Fruit fly (Drosophila melanogaster) whole organism, embryonic: Measurements from ENCODE around the gene Atox1.
A peak's percentile ranks its signal among the peaks of the same experiment; 100 is the strongest.

Experiments used
- Ada2b ChIP-seq: fragments of 200-800 bp; sonication (Bioruptor generic); IDR thresholded peaks from 2 replicates; pipeline ENCODE4 v1.3.6; 2022; ENCODE audit warnings: missing biosample characterization, missing genetic modification characterization
- Awh ChIP-seq: fragments of 200-800 bp; sonication (Bioruptor generic); IDR thresholded peaks from 2 replicates; pipeline ENCODE4, ENCODE4 v1.3.6; 2022; ENCODE audit warnings: missing biosample characterization, missing genetic modification characterization
- BtbVII ChIP-seq: fragments of 200-800 bp; sonication (Bioruptor generic); optimal IDR thresholded peaks from 3 replicates; lab custom pipeline; 2017; ENCODE audit warnings: missing biosample characterization, mild to moderate bottlenecking, missing genetic modification characterization
- CG10959 ChIP-seq: fragments of 200-800 bp; sonication (Bioruptor generic); IDR thresholded peaks from 2 replicates; pipeline ENCODE4 v1.3.6; 2022; ENCODE audit warnings: missing biosample characterization, missing genetic modification characterization
- CG11504 ChIP-seq: fragments of 200-800 bp; sonication (Bioruptor generic); optimal IDR thresholded peaks from 3 replicates; lab custom pipeline; 2019; ENCODE audit warnings: missing biosample characterization, mild to moderate bottlenecking, missing genetic modification characterization, moderate library complexity
- CG12236 ChIP-seq: fragments of 200-800 bp; sonication (Bioruptor generic); optimal IDR thresholded peaks from 2 replicates; lab custom pipeline; 2016; ENCODE audit warnings: missing biosample characterization, missing genetic modification characterization
- CG12299 ChIP-seq: fragments of 200-800 bp; sonication (Bioruptor generic); optimal IDR thresholded peaks from 2 replicates; lab custom pipeline; 2018; ENCODE audit warnings: missing biosample characterization, mild to moderate bottlenecking, missing genetic modification characterization
- CG12659 ChIP-seq: fragments of 200-800 bp; sonication (Bioruptor generic); optimal IDR thresholded peaks from 3 replicates; lab custom pipeline; 2017; ENCODE audit warnings: mild to moderate bottlenecking, missing biosample characterization, missing genetic modification reagents, missing genetic modification characterization
- CG14014 ChIP-seq: fragments of 200-800 bp; sonication (Bioruptor generic); IDR thresholded peaks from 2 replicates; pipeline ENCODE4 v1.3.6; 2022; ENCODE audit warnings: missing biosample characterization, missing genetic modification characterization
- CG18011 ChIP-seq: fragments of 200-800 bp; sonication (Bioruptor generic); optimal IDR thresholded peaks from 2 replicates; lab custom pipeline; 2017; ENCODE audit warnings: missing biosample characterization, missing genetic modification characterization, mild to moderate bottlenecking, moderate library complexity, missing genotype
- CG31224 ChIP-seq: fragments of 200-800 bp; sonication (Bioruptor generic); IDR thresholded peaks from 2 replicates; pipeline ENCODE4 v1.3.6; 2022; ENCODE audit warnings: missing biosample characterization, missing genetic modification characterization
- CG4707 ChIP-seq: fragments of 200-800 bp; sonication (Bioruptor generic); optimal IDR thresholded peaks from 2 replicates; lab custom pipeline; 2018; ENCODE audit warnings: missing biosample characterization, mild to moderate bottlenecking, missing genetic modification characterization, moderate library complexity
- CG5953 ChIP-seq: fragments of 200-800 bp; sonication (Bioruptor generic); IDR thresholded peaks from 2 replicates; pipeline ENCODE4 v1.3.6; 2022; ENCODE audit warnings: missing biosample characterization, missing genetic modification characterization
- CG6765 ChIP-seq: fragments of 200-800 bp; sonication (Bioruptor generic); optimal IDR thresholded peaks from 3 replicates; lab custom pipeline; 2017; ENCODE audit warnings: missing biosample characterization, mild to moderate bottlenecking, missing genetic modification characterization
- CG7372 ChIP-seq: fragments of 200-800 bp; sonication (Bioruptor generic); IDR thresholded peaks from 2 replicates; pipeline ENCODE4 v1.3.6; 2022; ENCODE audit warnings: missing biosample characterization, missing genetic modification characterization
- CG7839 ChIP-seq: fragments of 200-800 bp; sonication (Bioruptor generic); optimal IDR thresholded peaks from 3 replicates; lab custom pipeline; 2018; ENCODE audit warnings: missing biosample characterization, mild to moderate bottlenecking, missing genetic modification characterization, moderate library complexity
- CG8290 ChIP-seq, 3 experiments: fragments of 200-800 bp; sonication (Bioruptor generic); optimal IDR thresholded peaks; 2 replicates each; lab custom pipeline; 2016 to 2019; ENCODE audit warnings: missing biosample characterization in 3 of 3, missing genetic modification characterization in 3 of 3, mild to moderate bottlenecking in 2 of 3, moderate library complexity in 1 of 3
- CG9932 ChIP-seq: fragments of 200-800 bp; sonication (Bioruptor generic); IDR thresholded peaks from 2 replicates; pipeline ENCODE4 v1.3.6; 2022; ENCODE audit warnings: missing biosample characterization, missing genetic modification characterization
- HLHmδ ChIP-seq: fragments of 200-800 bp; sonication (Bioruptor generic); optimal IDR thresholded peaks from 2 replicates; lab custom pipeline; 2018; ENCODE audit warnings: missing biosample characterization, mild to moderate bottlenecking, missing genetic modification characterization, moderate library complexity
- Hand ChIP-seq: fragments of 200-800 bp; sonication (Bioruptor generic); optimal IDR thresholded peaks from 2 replicates; lab custom pipeline; 2017; ENCODE audit warnings: mild to moderate bottlenecking, missing biosample characterization, missing genetic modification reagents, missing genetic modification characterization
- Hey ChIP-seq: fragments of 200-800 bp; sonication (Bioruptor generic); optimal IDR thresholded peaks from 3 replicates; lab custom pipeline; 2018; ENCODE audit warnings: missing biosample characterization, mild to moderate bottlenecking, missing genetic modification characterization
- Hmx ChIP-seq: fragments of 200-800 bp; sonication (Bioruptor generic); optimal IDR thresholded peaks from 2 replicates; lab custom pipeline; 2016; ENCODE audit warnings: missing biosample characterization, missing genetic modification characterization
- Mad ChIP-seq: fragments of 200-800 bp; sonication (Bioruptor generic); optimal IDR thresholded peaks from 2 replicates; lab custom pipeline; 2016; ENCODE audit warnings: missing biosample characterization, missing genetic modification characterization
- Meics ChIP-seq: fragments of 200-800 bp; sonication (Bioruptor generic); optimal IDR thresholded peaks from 2 replicates; lab custom pipeline; 2017; ENCODE audit warnings: missing biosample characterization, mild to moderate bottlenecking, missing genetic modification characterization
- Myb ChIP-seq: fragments of 200-800 bp; sonication (Bioruptor generic); optimal IDR thresholded peaks from 2 replicates; lab custom pipeline; 2016; ENCODE audit warnings: missing biosample characterization, missing genetic modification characterization
- PHDP ChIP-seq: fragments of 200-800 bp; sonication (Bioruptor generic); optimal IDR thresholded peaks from 3 replicates; lab custom pipeline; 2018; ENCODE audit warnings: missing biosample characterization, mild to moderate bottlenecking, missing genetic modification characterization, moderate library complexity
- Spps ChIP-seq: fragments of 200-800 bp; sonication (Bioruptor generic); optimal IDR thresholded peaks from 2 replicates; lab custom pipeline; 2018; ENCODE audit warnings: missing biosample characterization, mild to moderate bottlenecking, missing genetic modification characterization
- Sry-δ ChIP-seq: fragments of 200-800 bp; sonication (Bioruptor generic); optimal IDR thresholded peaks from 2 replicates; lab custom pipeline; 2016; ENCODE audit warnings: missing biosample characterization, missing genetic modification characterization
- Tbp ChIP-seq: fragments of >200 bp; optimal IDR thresholded peaks from 2 replicates; lab custom pipeline; 2018; ENCODE audit warnings: missing biosample characterization, missing genetic modification characterization
- YL-1 ChIP-seq: fragments of 200-800 bp; sonication (Bioruptor generic); optimal IDR thresholded peaks from 3 replicates; lab custom pipeline; 2017; ENCODE audit warnings: missing biosample characterization, mild to moderate bottlenecking, missing genetic modification characterization
- abd-A ChIP-seq: fragments of 200-800 bp; sonication (Bioruptor generic); optimal IDR thresholded peaks from 3 replicates; lab custom pipeline; 2019; ENCODE audit warnings: missing biosample characterization, mild to moderate bottlenecking, missing genetic modification characterization, moderate library complexity
- bowl ChIP-seq: fragments of 200-800 bp; sonication (Bioruptor generic); IDR thresholded peaks from 2 replicates; pipeline ENCODE4 v1.3.6; 2022; ENCODE audit warnings: missing biosample characterization, missing genetic modification characterization
- chn ChIP-seq: fragments of 200-800 bp; sonication (Bioruptor generic); optimal IDR thresholded peaks from 2 replicates; lab custom pipeline; 2016; ENCODE audit warnings: missing biosample characterization, missing genetic modification characterization
- emc ChIP-seq: fragments of 200-800 bp; sonication (Bioruptor generic); optimal IDR thresholded peaks from 2 replicates; lab custom pipeline; 2016; ENCODE audit warnings: missing biosample characterization, missing genetic modification characterization
- en ChIP-seq: fragments of 200-800 bp; sonication (Bioruptor generic); optimal IDR thresholded peaks from 2 replicates; lab custom pipeline; 2016; ENCODE audit warnings: missing biosample characterization, missing genetic modification characterization
- ftz-f1 ChIP-seq: fragments of 200-800 bp; sonication (Bioruptor generic); optimal IDR thresholded peaks from 2 replicates; lab custom pipeline; 2016; ENCODE audit warnings: missing biosample characterization, missing genetic modification characterization
- hkb ChIP-seq, 2 experiments: fragments of 200-800 bp in 1 of 2; fragments of >200 bp in 1 of 2; sonication (Bioruptor generic) in 1 of 2; IDR thresholded peaks in 1 of 2; optimal IDR thresholded peaks in 1 of 2; 2 replicates each; pipeline versions ENCODE4 v1.3.6 to Lab custom; 2017 to 2022; ENCODE audit warnings: missing biosample characterization in 1 of 2, missing genetic modification characterization in 1 of 2
- inv ChIP-seq: fragments of 200-800 bp; sonication (Bioruptor generic); IDR thresholded peaks from 2 replicates; pipeline ENCODE4 v1.3.6; 2022; ENCODE audit warnings: missing biosample characterization, missing genetic modification characterization; ENCODE audit not compliant: partially characterized antibody
- lab ChIP-seq: fragments of 200-800 bp; sonication (Bioruptor generic); optimal IDR thresholded peaks from 3 replicates; lab custom pipeline; 2017; ENCODE audit warnings: missing biosample characterization, missing genetic modification characterization, mild to moderate bottlenecking, moderate library complexity, missing genetic modification reagents
- lola ChIP-seq, 3 experiments: fragments of >200 bp in 2 of 3; fragments of 200-800 bp in 1 of 3; sonication (Bioruptor generic) in 1 of 3; optimal IDR thresholded peaks; 2 replicates each; lab custom pipeline; 2017 to 2019; ENCODE audit warnings: missing biosample characterization in 3 of 3, missing genetic modification characterization in 3 of 3, mild to moderate bottlenecking in 1 of 3, moderate library complexity in 1 of 3
- luna ChIP-seq: fragments of 200-800 bp; sonication (Bioruptor generic); optimal IDR thresholded peaks from 2 replicates; lab custom pipeline; 2016; ENCODE audit warnings: missing biosample characterization, missing genetic modification characterization
- nom ChIP-seq: fragments of 200-800 bp; sonication (Bioruptor generic); optimal IDR thresholded peaks from 2 replicates; lab custom pipeline; 2017; ENCODE audit warnings: missing biosample characterization, missing genetic modification characterization, mild to moderate bottlenecking, moderate library complexity, missing genetic modification reagents
- pita ChIP-seq: fragments of 200-800 bp; sonication (Bioruptor generic); optimal IDR thresholded peaks from 2 replicates; lab custom pipeline; 2017; ENCODE audit warnings: missing biosample characterization, mild to moderate bottlenecking, missing genetic modification characterization
- sima ChIP-seq: fragments of 200-800 bp; sonication (Bioruptor generic); optimal IDR thresholded peaks from 2 replicates; lab custom pipeline; 2016; ENCODE audit warnings: missing biosample characterization, missing genetic modification characterization
- sob ChIP-seq: fragments of 200-800 bp; sonication (Bioruptor generic); IDR thresholded peaks from 2 replicates; pipeline ENCODE4 v1.3.6; 2022; ENCODE audit warnings: missing biosample characterization, missing genetic modification characterization
- sqz ChIP-seq: fragments of 200-800 bp; sonication (Bioruptor generic); optimal IDR thresholded peaks from 3 replicates; lab custom pipeline; 2018; ENCODE audit warnings: missing biosample characterization, mild to moderate bottlenecking, missing genetic modification characterization
- sr ChIP-seq: fragments of 200-800 bp; sonication (Bioruptor generic); IDR thresholded peaks from 3 replicates; pipeline ENCODE4 v1.3.6; 2022; ENCODE audit warnings: missing biosample characterization, missing genetic modification characterization
- unc-4 ChIP-seq: fragments of 200-800 bp; sonication (Bioruptor generic); IDR thresholded peaks from 2 replicates; pipeline ENCODE4 v1.3.6; 2022; ENCODE audit warnings: missing biosample characterization, missing genetic modification characterization; ENCODE audit not compliant: partially characterized antibody
- vfl ChIP-seq: fragments of 200-800 bp; sonication (Bioruptor generic); optimal IDR thresholded peaks from 2 replicates; lab custom pipeline; 2016; ENCODE audit warnings: missing biosample characterization, missing genetic modification characterization

The Atox1 gene

DNA sequence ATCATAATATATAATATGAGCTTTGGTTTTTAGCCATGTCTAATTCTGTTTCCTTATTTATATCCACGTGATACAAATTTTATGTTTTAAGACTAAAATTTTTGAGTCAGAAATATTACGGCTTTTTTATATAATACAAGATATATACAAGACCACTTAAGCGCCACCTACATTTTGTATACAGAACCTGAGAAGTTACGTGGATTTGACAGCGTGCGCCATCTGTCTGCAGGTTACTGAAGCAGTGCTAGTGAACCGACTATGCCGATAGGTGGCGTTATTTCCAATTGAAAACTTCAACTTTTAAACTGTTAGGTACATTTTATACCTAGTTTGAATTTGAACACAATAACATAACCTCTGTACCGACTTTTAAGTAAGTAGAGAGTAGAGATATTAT is 12.0 kb downstream of the Atox1 start (continued):
- peak; percentile 44 for TF ChIP-seq en (GFP tag; lab: Kevin White, UChicago)
- peak; percentile 70; the same call in 1 of the 2 replicates for TF ChIP-seq sob
- TF ChIP-seq hkb (optimal IDR thresholded peaks at IDR 0.05; lab: Kevin White, UChicago) = no peak
- peak; percentile 55; the same call in 1 of the 2 replicates for TF ChIP-seq hkb (GFP tag; IDR thresholded peaks at IDR 0.05; lab: Robert Waterston, UW)
- peak; percentile 66 for TF ChIP-seq CG12659
- TF ChIP-seq chn (GFP tag; lab: Kevin White, UChicago) = peak; percentile 54
- no peak for TF ChIP-seq Hey (tag; lab: Kevin White, UChicago)
- no peak for TF ChIP-seq Hand (GFP tag; lab: Kevin White, UChicago)
- TF ChIP-seq inv = no peak
- no peak for TF ChIP-seq emc (GFP tag; lab: Kevin White, UChicago)
- no peak for TF ChIP-seq BtbVII
- TF ChIP-seq CG8290 (GFP tag; optimal IDR thresholded peaks at IDR 0.05; lab: Kevin White, UChicago) = peak; percentile 65
- TF ChIP-seq CG8290 (tag; optimal IDR thresholded peaks at IDR 0.05; lab: Kevin White, UChicago) = peak; percentile 12 to 84
- TF ChIP-seq CG6765 = no peak
- TF ChIP-seq CG7839 (tag; lab: Kevin White, UChicago) = peak; percentile 75
- no peak for TF ChIP-seq CG18011 (GFP tag; lab: Kevin White, UChicago)
- no peak for TF ChIP-seq CG31224 (GFP tag; lab: Robert Waterston, UW)
- no peak for TF ChIP-seq YL-1
- peak; percentile 62; the same call in 1 of the 2 replicates for TF ChIP-seq CG7372
- TF ChIP-seq abd-A (tag; lab: Kevin White, UChicago) = no peak
- peak; percentile 33 for TF ChIP-seq Sry-δ
- TF ChIP-seq unc-4 (GFP tag; lab: Robert Waterston, UW) = no peak
- peak; percentile 69 for TF ChIP-seq CG10959
- no peak for TF ChIP-seq Tbp (GFP tag; lab: Kevin White, UChicago)
- peak; percentile 31 for TF ChIP-seq ftz-f1 (GFP tag; lab: Kevin White, UChicago)
- no peak for TF ChIP-seq Spps (tag; lab: Kevin White, UChicago)
- peak; percentile 61 for TF ChIP-seq pita (GFP tag; lab: Kevin White, UChicago)
- no peak for TF ChIP-seq Awh
- TF ChIP-seq bowl (GFP tag; lab: Robert Waterston, UW) = no peak
- no peak for TF ChIP-seq nom
- no peak for TF ChIP-seq CG12236 (GFP tag; lab: Kevin White, UChicago)
- peak; percentile 65 for TF ChIP-seq PHDP
- no peak for TF ChIP-seq Hmx (GFP tag; lab: Kevin White, UChicago)
- peak; percentile 34 for TF ChIP-seq lab (GFP tag; lab: Kevin White, UChicago)
- TF ChIP-seq Ada2b (GFP tag; lab: Robert Waterston, UW) = peak; percentile 27; the same call in 1 of the 2 replicates
- no peak for TF ChIP-seq sr (GFP tag; lab: Robert Waterston, UW)
- peak; percentile 29 for TF ChIP-seq vfl (GFP tag; lab: Kevin White, UChicago)
- TF ChIP-seq luna = no peak
- peak; percentile 85 for TF ChIP-seq CG9932 (GFP tag; lab: Robert Waterston, UW)
- TF ChIP-seq Myb (GFP tag; lab: Kevin White, UChicago) = peak; percentile 74
- TF ChIP-seq Mad (GFP tag; lab: Kevin White, UChicago) = peak; percentile 63
- TF ChIP-seq lola (GFP tag; optimal IDR thresholded peaks at IDR 0.05; lab: Kevin White, UChicago) = peak in 1 of 3 experiments; percentile 26
- TF ChIP-seq CG14014 = peak; percentile 51; the same call in 1 of the 2 replicates
- peak; percentile 78 for TF ChIP-seq CG11504
- peak; percentile 36 for TF ChIP-seq CG4707 (GFP tag; lab: Kevin White, UChicago)
- TF ChIP-seq sima (GFP tag; lab: Kevin White, UChicago) = no peak
- no peak for TF ChIP-seq CG12299 (tag; lab: Kevin White, UChicago)
- peak; percentile 67 for TF ChIP-seq Meics (GFP tag; lab: Kevin White, UChicago)
- peak; percentile 7; the same call in 1 of the 2 replicates for TF ChIP-seq CG5953 (GFP tag; lab: Robert Waterston, UW)
- no peak for TF ChIP-seq HLHmδ (GFP tag; lab: Kevin White, UChicago)
- TF ChIP-seq sqz (GFP tag; lab: Kevin White, UChicago) = no peak
